Worm (Caenorhabditis elegans) whole organism, L2 larva: ENCODE results near the gene str-264.

ENCODE experiments used
- ama-1 ChIP-seq: fragments of 150-350 bp; optimal IDR thresholded peaks from 2 replicates; lab custom pipeline; 2018; ENCODE audit warnings: inconsistent platforms
- elt-3 ChIP-seq: sonication (generic microtip); optimal IDR thresholded peaks from 2 replicates; lab custom pipeline; 2017; ENCODE audit warnings: missing biosample characterization, missing genetic modification characterization

DNA sequence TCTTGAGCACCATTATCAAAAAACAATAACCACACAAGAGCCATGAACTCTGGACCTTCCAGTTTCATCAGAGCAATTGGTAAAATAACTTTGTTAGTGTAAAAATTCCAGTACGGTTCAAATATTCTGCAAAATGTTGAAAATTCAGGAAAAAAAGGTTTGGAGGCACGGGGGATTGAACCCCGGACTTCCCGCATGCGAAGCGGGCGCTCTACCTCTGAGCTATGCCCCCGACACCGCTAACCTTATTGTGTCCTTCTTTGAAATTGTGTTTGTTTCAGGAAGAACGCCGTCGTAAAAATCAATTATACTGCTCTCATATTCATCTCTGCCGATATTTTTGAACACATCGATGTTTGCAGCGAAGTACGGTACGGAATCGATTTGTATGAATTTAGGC is 12.6 kb downstream of the str-264 start:
- TF ChIP-seq elt-3 (no peak), ama-1 (no peak)
